Worm (Caenorhabditis elegans): ENCODE results near the gene F55G7.1.
"Not testable (repeated sequence)": the region's sequence is repeated elsewhere in the genome, so short reads cannot be mapped to it uniquely, and the experiment has no call there.

The F55G7.1 gene

ce11 chrX:11953229-11953628 lies 29.0 kb downstream of the F55G7.1 start, which contains the start of gene T08D10.4:
Gene T08D10.4 (minus strand): TSS chrX:11953329.
- TF ChIP-seq elt-3 (tag; optimal IDR thresholded peaks at IDR 0.05), result no peak
- no peak for TF ChIP-seq eor-1 (tag; optimal IDR thresholded peaks at IDR 0.05)
- no peak for TF ChIP-seq ceh-16 (tag; optimal IDR thresholded peaks at IDR 0.05)
- TF ChIP-seq fkh-2 (tag; optimal IDR thresholded peaks at IDR 0.05), result no peak
- no peak for TF ChIP-seq nhr-23 (tag; optimal IDR thresholded peaks at IDR 0.05)
- no peak for TF ChIP-seq lin-39 (tag; optimal IDR thresholded peaks at IDR 0.05)
- no peak for TF ChIP-seq nhr-67 (tag; optimal IDR thresholded peaks at IDR 0.05)
- no peak for TF ChIP-seq mdl-1 (tag; optimal IDR thresholded peaks at IDR 0.05)
- TF ChIP-seq nhr-237 (tag; optimal IDR thresholded peaks at IDR 0.05), result no peak
- no peak for TF ChIP-seq fkh-10 (GFP tag; optimal IDR thresholded peaks at IDR 0.05)
- no peak for TF ChIP-seq egl-27 (tag; optimal IDR thresholded peaks at IDR 0.05)
- no peak for TF ChIP-seq lsy-12 (tag; optimal IDR thresholded peaks at IDR 0.05)
- no peak for TF ChIP-seq ceh-28 (tag; optimal IDR thresholded peaks at IDR 0.05)
- TF ChIP-seq hmg-11 (tag; optimal IDR thresholded peaks at IDR 0.05), result no peak
- TF ChIP-seq lin-15B (tag; optimal IDR thresholded peaks at IDR 0.05), result no peak
- no peak for TF ChIP-seq jun-1 (tag; optimal IDR thresholded peaks at IDR 0.05)

- no peak for TF ChIP-seq nhr-12 (tag; optimal IDR thresholded peaks at IDR 0.05)
- TF ChIP-seq zag-1 (tag; optimal IDR thresholded peaks at IDR 0.05), result no peak
- no peak for TF ChIP-seq snpc-4 (tag; optimal IDR thresholded peaks at IDR 0.05)
- TF ChIP-seq ceh-16 (tag; optimal IDR thresholded peaks at IDR 0.05), result no peak
- no peak for TF ChIP-seq elt-2 (tag; optimal IDR thresholded peaks at IDR 0.05)
- TF ChIP-seq lsy-12 (tag; optimal IDR thresholded peaks at IDR 0.05), result no peak
- TF ChIP-seq pqm-1 (tag; optimal IDR thresholded peaks at IDR 0.05), result no peak
- TF ChIP-seq nhr-77 (tag; optimal IDR thresholded peaks at IDR 0.05), result no peak
- TF ChIP-seq ceh-9 (tag; optimal IDR thresholded peaks at IDR 0.05), result no peak
- no peak for TF ChIP-seq lin-15B (tag; optimal IDR thresholded peaks at IDR 0.05)
- no peak for TF ChIP-seq hmg-11 (tag; optimal IDR thresholded peaks at IDR 0.05)
- TF ChIP-seq nhr-25 (tag; optimal IDR thresholded peaks at IDR 0.05), result no peak
Measured at ce11 chrX:11955125-11955524, 30.9 kb downstream of the F55G7.1 start, which contains the start of gene T08D10.3. Gene T08D10.3 (plus strand): TSS chrX:11955425.

ce11 chrX:11957246-11957645 lies 33.0 kb downstream of the F55G7.1 start, which contains the start of gene T08D10.5:
Gene T08D10.5 (plus strand): TSS chrX:11957546.
- no peak for TF ChIP-seq aly-2 (tag; optimal IDR thresholded peaks at IDR 0.05)
- TF ChIP-seq nhr-43 (tag; optimal IDR thresholded peaks at IDR 0.05; ENCODE audit: poor library complexity, severe bottlenecking), result no peak
- no peak for TF ChIP-seq ceh-16 (tag; optimal IDR thresholded peaks at IDR 0.05)
- TF ChIP-seq skn-1 (tag; optimal IDR thresholded peaks at IDR 0.05), result no peak

ce11 chrX:11959838-11960237 lies 35.6 kb downstream of the F55G7.1 start, which contains the start of gene C49F5.8:
Gene C49F5.8 (plus strand): TSS chrX:11960138.
- TF ChIP-seq nhr-25 (tag; optimal IDR thresholded peaks at IDR 0.05), result no peak
- no peak for TF ChIP-seq fos-1 (tag; optimal IDR thresholded peaks at IDR 0.05)
- no peak for TF ChIP-seq skn-1 (tag; optimal IDR thresholded peaks at IDR 0.05)
- TF ChIP-seq nhr-76 (tag; optimal IDR thresholded peaks at IDR 0.05), result no peak
- no peak for TF ChIP-seq lsy-12 (tag; optimal IDR thresholded peaks at IDR 0.05)
- TF ChIP-seq lin-39 (tag; optimal IDR thresholded peaks at IDR 0.05), result no peak
- no peak for TF ChIP-seq pha-4 (tag; optimal IDR thresholded peaks at IDR 0.05)
- TF ChIP-seq snpc-4 (tag; optimal IDR thresholded peaks at IDR 0.05), result no peak
- TF ChIP-seq R02D3.7 (tag; optimal IDR thresholded peaks at IDR 0.05), result no peak
- no peak for TF ChIP-seq nfya-1 (tag; optimal IDR thresholded peaks at IDR 0.05; ENCODE audit: insufficient read depth)
- no peak for TF ChIP-seq ztf-11 (tag; optimal IDR thresholded peaks at IDR 0.05)

ce11 chrX:11961103-11961502 lies 36.9 kb downstream of the F55G7.1 start, which contains the start of gene C49F5.13:
Gene C49F5.13 (plus strand): TSS chrX:11961403.
- not testable (repeated sequence) for TF ChIP-seq eor-1, mml-1, egl-27 (tag; optimal IDR thresholded peaks at IDR 0.05)
